Fruit fly (Drosophila melanogaster): Measurements from ENCODE around the gene CG32413.

The CG32413 gene

DNA sequence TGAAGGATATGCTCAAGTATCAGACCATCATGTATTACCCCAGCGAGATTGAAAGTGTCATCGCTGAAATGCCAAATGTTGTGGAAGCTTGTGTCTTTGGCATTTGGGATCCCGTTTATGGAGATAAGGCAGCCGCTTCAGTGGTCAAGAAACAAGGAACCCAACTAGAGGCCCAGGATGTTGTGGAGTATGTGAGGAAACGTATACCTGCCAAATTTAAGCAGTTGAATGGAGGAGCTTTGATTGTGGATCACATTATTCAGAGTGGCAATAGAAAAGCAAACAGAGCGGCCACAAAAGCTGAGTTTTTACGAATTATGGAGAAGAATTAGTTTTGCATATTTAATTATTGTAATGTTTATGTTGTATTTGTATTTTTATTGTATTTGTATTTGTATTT lies 30.8 kb downstream of the CG32413 start, which contains the start of gene CG18586:
Gene CG18586, plus strand, starts transcription at position 301 of the 400 bp plus-strand sequence.
- TF ChIP-seq CG8478 (optimal IDR thresholded peaks at IDR 0.05) (no peak), CTCF (optimal IDR thresholded peaks at IDR 0.05) (no peak)

- TF ChIP-seq CG8478 (optimal IDR thresholded peaks at IDR 0.05) (no peak), CTCF (optimal IDR thresholded peaks at IDR 0.05) (no peak)
These were observed 32.7 kb downstream of the CG32413 start, which contains the start of gene CG5568 for dm6 chr3L:5871201-5871600. Gene CG5568, plus strand, starts transcription at chr3L:5871501.

DNA sequence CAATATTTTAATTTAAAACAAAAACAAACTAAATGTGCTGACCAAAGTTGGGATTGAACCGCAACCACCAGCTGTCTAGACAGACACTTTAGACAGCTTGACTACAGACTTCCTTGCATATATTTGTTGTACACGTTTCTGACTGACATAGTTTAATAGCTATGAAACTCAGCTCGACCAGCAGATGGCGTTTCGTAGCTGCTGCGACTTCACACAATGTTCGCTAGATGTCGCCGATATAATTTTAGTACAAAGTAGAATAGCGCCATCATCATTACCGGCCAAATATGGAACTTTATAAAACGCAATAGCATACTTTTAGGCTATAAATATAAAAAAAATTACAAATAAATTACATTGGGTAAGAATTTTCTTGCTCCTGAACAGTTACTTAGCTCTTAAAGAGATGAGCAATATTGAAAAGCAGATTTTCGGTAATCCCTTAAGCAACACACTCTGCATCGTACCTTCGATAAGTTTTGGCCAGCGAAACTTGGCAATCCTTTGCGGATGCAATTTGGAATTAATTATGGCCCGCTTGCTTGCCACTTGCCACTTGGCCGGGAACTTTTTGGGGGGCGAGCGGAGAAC lies 34.1 kb downstream of the CG32413 start:
- TF ChIP-seq CTCF (optimal IDR thresholded peaks at IDR 0.05) (peak; percentile 100), CG8478 (optimal IDR thresholded peaks at IDR 0.05) (no peak)

DNA sequence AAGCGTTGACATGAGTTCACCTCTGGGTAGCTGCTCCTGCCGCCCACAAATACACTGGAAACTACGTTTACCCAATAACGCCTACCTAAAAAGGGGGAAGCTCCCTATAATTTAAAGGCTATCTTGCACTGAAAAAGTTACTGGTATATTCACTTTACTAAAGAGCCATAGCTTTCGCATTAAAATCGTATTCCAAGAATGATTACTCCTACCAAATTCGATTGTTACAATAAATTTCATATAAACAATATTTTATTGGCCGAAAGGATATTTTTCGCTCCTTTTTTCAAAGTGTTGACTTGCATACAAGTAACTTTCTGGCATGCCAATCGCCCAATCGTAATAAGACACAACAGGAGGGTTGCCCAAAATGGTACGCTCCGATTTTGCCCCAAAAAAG lies 36.9 kb downstream of the CG32413 start:
- TF ChIP-seq CTCF (optimal IDR thresholded peaks at IDR 0.05) (no peak), CG8478 (optimal IDR thresholded peaks at IDR 0.05) (no peak)

DNA sequence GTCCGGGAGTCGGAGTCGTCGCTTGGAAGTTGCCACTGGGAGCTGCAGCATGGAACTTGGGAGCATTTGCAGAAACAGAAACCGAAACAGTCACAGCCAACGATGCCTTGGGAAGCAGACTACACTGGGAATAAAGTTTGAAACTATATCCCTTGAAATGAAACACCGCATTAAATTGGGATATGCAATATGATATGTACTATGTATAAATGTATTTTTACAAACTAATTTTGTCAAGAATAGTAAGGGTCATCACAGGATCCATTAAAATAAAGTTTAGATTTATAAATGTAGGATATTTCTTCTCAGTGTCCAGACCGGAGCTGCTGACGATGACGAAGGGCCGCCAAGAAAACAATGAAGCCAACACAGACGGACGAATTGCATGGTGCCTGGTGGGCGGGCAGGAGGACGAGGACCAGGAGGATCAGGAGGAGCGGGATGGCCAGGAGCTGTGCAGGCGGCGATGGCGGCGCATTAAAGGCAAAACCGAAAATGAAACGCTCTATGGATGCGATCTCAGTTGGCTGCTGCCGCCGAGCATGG lies 39.9 kb downstream of the CG32413 start:
- no peak for TF ChIP-seq CTCF (optimal IDR thresholded peaks at IDR 0.05)
- no peak for TF ChIP-seq CG8478 (optimal IDR thresholded peaks at IDR 0.05)

DNA sequence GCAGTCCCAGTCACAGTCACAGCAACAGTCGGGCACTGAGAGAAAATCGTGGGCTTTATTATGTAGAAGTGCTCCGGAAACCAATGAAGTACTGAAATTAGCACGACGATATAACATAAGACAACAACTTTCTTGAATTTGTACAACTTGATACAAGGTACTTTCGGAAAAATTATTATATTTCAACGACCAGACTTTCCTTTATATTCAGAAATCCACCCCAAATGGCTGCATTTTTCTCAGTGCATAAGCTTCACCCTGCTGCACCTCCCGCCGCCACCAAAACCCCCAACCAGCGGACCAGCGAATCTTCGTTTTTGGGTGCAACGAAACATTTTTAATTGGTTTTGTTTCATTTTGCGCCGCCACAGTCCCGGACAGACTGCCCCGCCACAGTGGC lies 40.9 kb downstream of the CG32413 start:
- TF ChIP-seq CTCF (optimal IDR thresholded peaks at IDR 0.05) (no peak), CG8478 (optimal IDR thresholded peaks at IDR 0.05) (no peak)

DNA sequence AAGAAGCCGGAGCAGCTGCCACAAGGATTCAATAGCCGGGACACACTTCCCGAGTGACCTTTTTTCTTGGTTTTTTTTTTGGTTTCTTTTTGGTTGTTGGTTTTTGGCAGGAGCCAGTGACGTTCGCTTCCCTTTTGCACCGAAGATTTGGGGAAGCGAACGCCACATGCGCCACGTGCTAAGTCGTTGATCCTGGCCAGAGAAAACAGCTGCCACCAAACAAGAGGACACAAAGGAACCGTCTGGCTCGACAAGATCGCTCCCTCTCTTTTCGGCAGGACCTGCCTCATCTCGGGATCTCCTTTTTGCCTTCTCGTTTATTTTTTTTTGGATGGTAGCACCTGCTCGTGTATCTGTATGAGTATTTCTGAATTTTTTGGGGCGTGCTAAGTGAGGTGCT lies 44.8 kb downstream of the CG32413 start:
- no peak for TF ChIP-seq CTCF (optimal IDR thresholded peaks at IDR 0.05)

- no peak for TF ChIP-seq CTCF (optimal IDR thresholded peaks at IDR 0.05)
- TF ChIP-seq CG8478 (optimal IDR thresholded peaks at IDR 0.05), result no peak
These were observed 46.9 kb downstream of the CG32413 start for dm6 chr3L:5856919-5857318.

dm6 chr3L:5856081-5856826 lies 47.6 kb downstream of the CG32413 start:
- TF ChIP-seq CG8478 (optimal IDR thresholded peaks at IDR 0.05), result no peak
- no peak for TF ChIP-seq CTCF (optimal IDR thresholded peaks at IDR 0.05)

DNA sequence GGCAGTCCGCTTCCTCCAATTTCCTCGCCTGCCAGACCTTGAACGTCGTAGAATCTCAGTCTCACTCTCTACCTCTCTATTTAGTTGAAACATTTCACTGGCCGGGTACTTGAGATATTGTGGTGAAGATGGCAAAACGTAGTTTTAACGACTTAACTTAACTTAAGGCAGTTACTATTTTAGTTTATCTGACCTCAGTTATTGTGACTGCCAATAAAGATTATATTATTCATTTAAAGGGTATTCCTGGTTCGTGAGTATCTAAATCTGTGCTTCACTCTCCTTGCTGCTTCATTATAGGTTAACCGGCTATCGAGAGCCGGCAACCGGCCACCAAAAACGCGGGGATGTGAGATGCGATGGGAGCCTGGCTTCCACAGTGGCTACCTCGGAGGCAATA lies 48.8 kb downstream of the CG32413 start:
- no peak for TF ChIP-seq CG8478 (optimal IDR thresholded peaks at IDR 0.05)
- no peak for TF ChIP-seq CTCF (optimal IDR thresholded peaks at IDR 0.05)
